Worm (Caenorhabditis elegans) whole organism, L3 larva: ENCODE measurements around the gene ensh-1.

Source experiments
- ceh-82 ChIP-seq: fragments of 150-350 bp; optimal IDR thresholded peaks from 2 replicates; lab custom pipeline; 2014; ENCODE audit warnings: missing biosample characterization, missing genetic modification characterization
- ceh-9 ChIP-seq: sonication (generic microtip); optimal IDR thresholded peaks from 2 replicates; lab custom pipeline; 2018; ENCODE audit warnings: missing biosample characterization, missing genetic modification characterization
- elt-3 ChIP-seq, 3 experiments: fragments of 150-350 bp in 1 of 3; sonication (generic microtip) in 2 of 3; optimal IDR thresholded peaks; 2 replicates in 2 of 3; 4 replicates in 1 of 3; lab custom pipeline; 2014 to 2017; ENCODE audit warnings: missing biosample characterization in 3 of 3, missing genetic modification characterization in 3 of 3
- lin-15B ChIP-seq: fragments of 150-350 bp; optimal IDR thresholded peaks from 2 replicates; lab custom pipeline; 2014; ENCODE audit warnings: missing biosample characterization, missing genetic modification characterization
- mml-1 ChIP-seq: fragments of 150-350 bp; sonication (generic microtip); optimal IDR thresholded peaks from 3 replicates; lab custom pipeline; 2014; ENCODE audit warnings: missing biosample characterization, missing genetic modification characterization
- nhr-11 ChIP-seq: fragments of 150-350 bp; optimal IDR thresholded peaks from 2 replicates; lab custom pipeline; 2014; ENCODE audit warnings: missing biosample characterization, missing genetic modification characterization
- skn-1 ChIP-seq: fragments of 150-350 bp; optimal IDR thresholded peaks from 2 replicates; lab custom pipeline; 2014; ENCODE audit warnings: missing biosample characterization, missing genetic modification characterization
- tbx-2 ChIP-seq: sonication (generic microtip); optimal IDR thresholded peaks from 2 replicates; lab custom pipeline; 2016; ENCODE audit warnings: mild to moderate bottlenecking, missing genetic modification characterization, missing compliant biosample characterization

- TF ChIP-seq mml-1 (tag; lab: Kevin White, UChicago) (no peak), tbx-2 (tag; lab: Kevin White, UChicago) (no peak), skn-1 (no peak), lin-15B (tag; lab: Kevin White, UChicago) (no peak), elt-3 (tag; optimal IDR thresholded peaks at IDR 0.05; lab: Kevin White, UChicago) (no peak), ceh-9 (no peak), nhr-11 (tag; lab: Kevin White, UChicago) (no peak), ceh-82 (tag; lab: Kevin White, UChicago) (no peak)
These were observed 24.5 kb downstream of the ensh-1 start for ce11 chrX:8929688-8930087.
